Worm (Caenorhabditis elegans) whole organism, L1 larva: ENCODE results near the gene Y73C8B.3.
A peak's percentile ranks its signal among the peaks of the same experiment; 100 is the strongest.

Experiments
- aha-1 ChIP-seq: fragments of 150-350 bp; optimal IDR thresholded peaks from 2 replicates; lab custom pipeline; 2014; ENCODE audit warnings: missing biosample characterization, missing genetic modification characterization
- aly-2 ChIP-seq: fragments of 150-350 bp; optimal IDR thresholded peaks from 2 replicates; lab custom pipeline; 2014; ENCODE audit warnings: missing biosample characterization, missing genetic modification characterization
- ceh-82 ChIP-seq, 3 experiments: fragments of 150-350 bp in 1 of 3; sonication (generic microtip) in 2 of 3; optimal IDR thresholded peaks; 2 replicates each; lab custom pipeline; 2014 to 2017; ENCODE audit warnings: missing biosample characterization in 3 of 3, missing genetic modification characterization in 3 of 3
- egl-27 ChIP-seq, 2 experiments: fragments of 150-350 bp in 1 of 2; sonication (generic microtip); optimal IDR thresholded peaks; 3 replicates each; lab custom pipeline; 2017 to 2018; ENCODE audit warnings: missing biosample characterization in 2 of 2, missing genetic modification characterization in 2 of 2, missing genetic modification reagents in 2 of 2
- fkh-10 ChIP-seq: sonication (generic microtip); optimal IDR thresholded peaks from 2 replicates; lab custom pipeline; 2017; ENCODE audit warnings: missing biosample characterization, missing genetic modification reagents, missing genetic modification characterization
- grh-1 ChIP-seq: fragments of 200-800 bp; sonication (Bioruptor generic); IDR thresholded peaks from 2 replicates; pipeline ENCODE4 v1.3.6; 2022; ENCODE audit warnings: missing genetic modification reagents, missing genetic modification characterization, missing compliant biosample characterization
- jun-1 ChIP-seq: fragments of 150-350 bp; optimal IDR thresholded peaks from 2 replicates; lab custom pipeline; 2014; ENCODE audit warnings: missing biosample characterization, missing genetic modification reagents, missing genetic modification characterization
- lir-3 ChIP-seq: sonication (generic microtip); optimal IDR thresholded peaks from 2 replicates; lab custom pipeline; 2016; ENCODE audit warnings: mild to moderate bottlenecking, missing genetic modification characterization, moderate library complexity, missing compliant biosample characterization; ENCODE audit not compliant: poor library complexity
- nhr-12 ChIP-seq: sonication (generic microtip); optimal IDR thresholded peaks from 2 replicates; lab custom pipeline; 2017; ENCODE audit warnings: missing biosample characterization, missing genetic modification characterization
- nhr-71 ChIP-seq: sonication (generic microtip); optimal IDR thresholded peaks from 2 replicates; lab custom pipeline; 2016; ENCODE audit warnings: mild to moderate bottlenecking, missing genetic modification characterization, moderate library complexity, missing compliant biosample characterization
- pqm-1 ChIP-seq: sonication (generic microtip); optimal IDR thresholded peaks from 3 replicates; lab custom pipeline; 2017; ENCODE audit warnings: missing biosample characterization, missing genetic modification characterization
- snpc-4 ChIP-seq: fragments of 150-350 bp; optimal IDR thresholded peaks from 2 replicates; lab custom pipeline; 2014; ENCODE audit warnings: missing biosample characterization, missing genetic modification characterization
- zag-1 ChIP-seq: fragments of 150-350 bp; optimal IDR thresholded peaks from 2 replicates; lab custom pipeline; 2014; ENCODE audit warnings: missing biosample characterization, missing genetic modification characterization
- ztf-11 ChIP-seq, 2 experiments: sonication (generic microtip); optimal IDR thresholded peaks; 2 replicates each; lab custom pipeline; 2016 to 2017; ENCODE audit warnings: missing genetic modification characterization in 2 of 2, missing biosample characterization in 1 of 2, missing compliant biosample characterization in 1 of 2

DNA sequence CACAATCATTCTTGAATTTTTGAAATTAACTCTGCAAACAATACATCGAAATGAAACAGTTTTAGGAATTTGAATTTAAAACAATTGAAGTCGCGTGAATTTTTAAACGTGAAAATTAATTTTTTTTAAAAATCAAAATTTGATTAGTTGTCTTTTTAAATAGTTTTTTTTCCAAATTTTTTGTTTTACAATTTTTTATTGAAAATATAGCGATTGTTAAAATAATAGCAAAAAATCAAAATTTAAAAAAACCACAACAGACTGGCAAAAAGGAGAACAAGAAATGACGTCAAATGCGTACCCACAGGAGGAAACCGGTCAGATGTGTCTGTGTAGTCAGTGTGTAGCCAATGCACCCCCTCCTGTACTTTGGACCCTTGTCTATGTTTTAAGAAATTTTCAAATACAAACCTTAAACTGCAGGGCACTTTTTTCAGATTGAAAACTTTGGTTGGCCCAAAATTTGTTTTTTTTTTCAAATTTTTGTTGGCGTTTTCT, 3.8 kb upstream of the Y73C8B.3 start, which contains the start of the genes Y73C8B.1 and Y73C8B.5:
- TF ChIP-seq egl-27 (tag; optimal IDR thresholded peaks at IDR 0.05; lab: Kevin White, UChicago) (no peak), ztf-11 (tag; optimal IDR thresholded peaks at IDR 0.05; lab: Kevin White, UChicago) (no peak), nhr-12 (tag; lab: Kevin White, UChicago) (no peak), zag-1 (tag; lab: Kevin White, UChicago) (no peak), lir-3 (no peak), ceh-82 (tag; optimal IDR thresholded peaks at IDR 0.05; lab: Kevin White, UChicago) (no peak), snpc-4 (tag; lab: Kevin White, UChicago) (no peak), aly-2 (tag; lab: Kevin White, UChicago) (no peak), grh-1 (GFP tag; lab: Robert Waterston, UW) (peak; percentile 61), fkh-10 (no peak), aha-1 (tag; lab: Kevin White, UChicago) (no peak), nhr-71 (tag; lab: Kevin White, UChicago) (peak; percentile 29), jun-1 (tag; lab: Kevin White, UChicago) (no peak), pqm-1 (tag; lab: Kevin White, UChicago) (no peak)
